Fruit fly (Drosophila melanogaster) whole organism, prepupa: Measurements from ENCODE around the gene CG11498.

Source experiments
- CG10669 ChIP-seq: fragments of 200-800 bp; sonication (Bioruptor generic); optimal IDR thresholded peaks from 3 replicates; lab custom pipeline; 2018; ENCODE audit warnings: missing biosample characterization, mild to moderate bottlenecking, missing genetic modification characterization, moderate library complexity
- CG16779 ChIP-seq: fragments of 200-800 bp; sonication (Bioruptor generic); optimal IDR thresholded peaks from 3 replicates; lab custom pipeline; 2017; ENCODE audit warnings: missing biosample characterization, mild to moderate bottlenecking, missing genetic modification characterization
- CG32006 ChIP-seq: fragments of 200-800 bp; sonication (Bioruptor generic); optimal IDR thresholded peaks from 3 replicates; lab custom pipeline; 2017; ENCODE audit warnings: missing biosample characterization, mild to moderate bottlenecking, missing genetic modification characterization
- CG3919 ChIP-seq: fragments of 200-800 bp; sonication (Bioruptor generic); optimal IDR thresholded peaks from 3 replicates; lab custom pipeline; 2016; ENCODE audit warnings: missing biosample characterization, missing genetic modification characterization
- Ets96B ChIP-seq: fragments of 200-800 bp; optimal IDR thresholded peaks from 2 replicates; lab custom pipeline; 2019; ENCODE audit warnings: missing biosample characterization, mild to moderate bottlenecking, missing genetic modification characterization, moderate library complexity
- Lpt ChIP-seq: fragments of 200-800 bp; sonication (Bioruptor generic); optimal IDR thresholded peaks from 3 replicates; lab custom pipeline; 2016; ENCODE audit warnings: missing biosample characterization, missing genetic modification characterization
- Smox ChIP-seq: fragments of 200-800 bp; sonication (Bioruptor generic); optimal IDR thresholded peaks from 3 replicates; lab custom pipeline; 2016; ENCODE audit warnings: missing biosample characterization, missing genetic modification characterization
- fd59A ChIP-seq: fragments of 200-800 bp; sonication (Bioruptor generic); optimal IDR thresholded peaks from 2 replicates; lab custom pipeline; 2017; ENCODE audit warnings: missing biosample characterization, mild to moderate bottlenecking, missing genetic modification characterization, missing genetic modification reagents
- fd85E ChIP-seq: fragments of 200-800 bp; sonication (Bioruptor generic); optimal IDR thresholded peaks from 3 replicates; lab custom pipeline; 2016; ENCODE audit warnings: missing biosample characterization, missing genetic modification characterization
- fkh ChIP-seq: fragments of 200-800 bp; sonication (Bioruptor generic); optimal IDR thresholded peaks from 3 replicates; lab custom pipeline; 2017; ENCODE audit warnings: missing biosample characterization, mild to moderate bottlenecking, missing genetic modification characterization, moderate library complexity
- salr ChIP-seq, 2 experiments: fragments of 200-800 bp; sonication (Bioruptor generic); optimal IDR thresholded peaks; 3 replicates each; lab custom pipeline; 2016 to 2018; ENCODE audit warnings: missing biosample characterization in 2 of 2, missing genetic modification characterization in 2 of 2, mild to moderate bottlenecking in 1 of 2
- vri ChIP-seq: fragments of 200-800 bp; sonication (Bioruptor generic); optimal IDR thresholded peaks from 3 replicates; lab custom pipeline; 2016; ENCODE audit warnings: missing biosample characterization, mild to moderate bottlenecking, missing genetic modification characterization

DNA sequence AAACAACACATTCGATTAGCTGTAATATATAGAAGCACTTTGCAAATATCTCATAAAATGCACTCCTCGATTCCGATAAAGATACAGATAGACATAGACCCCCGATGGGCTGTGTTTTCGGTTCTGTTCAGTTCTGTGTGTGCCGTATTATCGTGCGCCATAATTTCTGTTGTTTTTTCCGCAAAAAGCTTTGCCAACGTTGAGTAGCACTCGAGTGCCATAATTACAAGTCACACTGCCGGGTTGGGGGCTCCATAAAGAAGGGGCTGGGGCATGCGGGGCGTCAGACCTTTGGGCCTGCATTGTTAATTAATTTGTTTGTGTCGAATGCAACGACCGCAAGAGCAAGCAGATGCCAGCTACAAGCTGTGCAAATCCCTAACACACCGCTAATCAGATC is 52.6 kb downstream of the CG11498 start:
- TF ChIP-seq fkh (GFP tag; lab: Kevin White, UChicago) (no peak), Ets96B (tag; lab: Kevin White, UChicago) (no peak), vri (GFP tag; lab: Kevin White, UChicago) (no peak), CG10669 (no peak), salr (GFP tag; optimal IDR thresholded peaks at IDR 0.05; lab: Kevin White, UChicago) (no peak), CG32006 (GFP tag; lab: Kevin White, UChicago) (no peak), CG16779 (tag; lab: Kevin White, UChicago) (no peak), Lpt (GFP tag; lab: Kevin White, UChicago) (no peak), fd85E (GFP tag; lab: Kevin White, UChicago) (no peak), CG3919 (GFP tag; lab: Kevin White, UChicago) (no peak), Smox (GFP tag; lab: Kevin White, UChicago) (no peak), fd59A (GFP tag; lab: Kevin White, UChicago) (no peak)
